Worm (Caenorhabditis elegans) whole organism, L4 larva: ENCODE data around the gene Y73F4A.2.

Source experiments
- D1046.2 ChIP-seq: fragments of 200-800 bp; sonication (Bioruptor generic); IDR thresholded peaks from 2 replicates; pipeline ENCODE4 v1.3.6; 2022; ENCODE audit warnings: missing genetic modification characterization, missing compliant biosample characterization
- F49E8.2 ChIP-seq: sonication (generic microtip); optimal IDR thresholded peaks from 2 replicates; lab custom pipeline; 2016; ENCODE audit warnings: missing compliant biosample characterization, mild to moderate bottlenecking, missing genetic modification characterization, borderline replicate concordance
- Y75B8A.6 ChIP-seq: fragments of 200-800 bp; sonication (Bioruptor generic); IDR thresholded peaks from 2 replicates; pipeline ENCODE4 v1.3.6; 2022; ENCODE audit warnings: missing genetic modification reagents, missing genetic modification characterization, missing compliant biosample characterization
- attf-4 ChIP-seq: sonication (generic microtip); optimal IDR thresholded peaks from 3 replicates; lab custom pipeline; 2017; ENCODE audit warnings: missing biosample characterization, missing genetic modification characterization
- ceh-62 ChIP-seq: sonication (generic microtip); optimal IDR thresholded peaks from 2 replicates; lab custom pipeline; 2017; ENCODE audit warnings: missing biosample characterization, missing genetic modification characterization
- ces-1 ChIP-seq: fragments of 150-350 bp; sonication (generic microtip); optimal IDR thresholded peaks from 4 replicates; lab custom pipeline; 2014; ENCODE audit warnings: missing biosample characterization, missing genetic modification reagents, missing genetic modification characterization
- dmd-9 ChIP-seq: fragments of 200-800 bp; sonication (Bioruptor generic); IDR thresholded peaks from 2 replicates; pipeline ENCODE4 v1.3.6; 2022; ENCODE audit warnings: missing genetic modification reagents, missing genetic modification characterization, missing compliant biosample characterization
- fkh-10 ChIP-seq: fragments of 150-350 bp; optimal IDR thresholded peaks from 2 replicates; lab custom pipeline; 2014; ENCODE audit warnings: missing biosample characterization, missing genetic modification reagents, missing genetic modification characterization
- hmg-1.1 ChIP-seq: fragments of 200-800 bp; sonication (Bioruptor generic); IDR thresholded peaks from 2 replicates; pipeline ENCODE4 v1.3.6; 2022; ENCODE audit warnings: missing genetic modification reagents, missing genetic modification characterization, missing compliant biosample characterization
- lin-13 ChIP-seq: fragments of 150-350 bp; optimal IDR thresholded peaks from 2 replicates; lab custom pipeline; 2014; ENCODE audit warnings: missing biosample characterization, missing genetic modification reagents, missing genetic modification characterization
- lin-38 ChIP-seq: fragments of 200-800 bp; sonication (Bioruptor generic); IDR thresholded peaks from 2 replicates; pipeline ENCODE4 v1.3.6; 2022; ENCODE audit warnings: missing genetic modification reagents, missing genetic modification characterization, missing compliant biosample characterization
- mdl-1 ChIP-seq, 2 experiments: fragments of 150-350 bp in 1 of 2; sonication (generic microtip) in 1 of 2; optimal IDR thresholded peaks; 2 replicates each; lab custom pipeline; 2014 to 2017; ENCODE audit warnings: missing biosample characterization in 2 of 2, missing genetic modification characterization in 2 of 2
- mdt-29 ChIP-seq: fragments of 200-800 bp; sonication (Bioruptor generic); IDR thresholded peaks from 2 replicates; pipeline ENCODE4 v1.3.6; 2022; ENCODE audit warnings: missing genetic modification reagents, missing genetic modification characterization, missing compliant biosample characterization
- mxl-2 ChIP-seq: fragments of 200-800 bp; sonication (Bioruptor generic); conservative IDR thresholded peaks from 2 replicates; pipeline ENCODE4 v1.3.6; 2022; ENCODE audit warnings: missing genetic modification reagents, missing genetic modification characterization, missing compliant biosample characterization
- nhr-6 ChIP-seq: fragments of 150-350 bp; optimal IDR thresholded peaks from 2 replicates; lab custom pipeline; 2014; ENCODE audit warnings: missing biosample characterization, missing genetic modification characterization
- pha-4 ChIP-seq, 2 experiments: fragments of 150-350 bp in 1 of 2; fragments of 200-800 bp in 1 of 2; sonication (Bioruptor generic) in 1 of 2; IDR thresholded peaks in 1 of 2; optimal IDR thresholded peaks in 1 of 2; 2 replicates each; pipeline versions ENCODE4 v1.3.6 to Lab custom; 2014 to 2022; ENCODE audit warnings: missing genetic modification characterization in 2 of 2, missing genetic modification reagents in 2 of 2, missing biosample characterization in 1 of 2, missing compliant biosample characterization in 1 of 2
- php-3 ChIP-seq: fragments of 200-800 bp; sonication (Bioruptor generic); IDR thresholded peaks from 2 replicates; pipeline ENCODE4 v1.3.6; 2022; ENCODE audit warnings: missing genetic modification reagents, missing genetic modification characterization, missing compliant biosample characterization
- pqm-1 ChIP-seq: sonication (generic microtip); optimal IDR thresholded peaks from 2 replicates; lab custom pipeline; 2017; ENCODE audit warnings: missing biosample characterization, missing genetic modification characterization
- saeg-2 ChIP-seq: fragments of 200-800 bp; sonication (Bioruptor generic); IDR thresholded peaks from 2 replicates; pipeline ENCODE4 v1.3.6; 2022; ENCODE audit warnings: missing genetic modification reagents, missing genetic modification characterization, missing compliant biosample characterization
- set-16 ChIP-seq: fragments of 200-800 bp; sonication (Bioruptor generic); IDR thresholded peaks from 2 replicates; pipeline ENCODE4 v1.3.6; 2022; ENCODE audit warnings: missing genetic modification reagents, missing genetic modification characterization, missing compliant biosample characterization
- zfp-2 ChIP-seq: sonication (generic microtip); optimal IDR thresholded peaks from 2 replicates; lab custom pipeline; 2016; ENCODE audit warnings: mild to moderate bottlenecking, missing genetic modification characterization, missing compliant biosample characterization

The Y73F4A.2 gene

ce11 chrIV:9000664-9001063, 42.5 kb downstream of the Y73F4A.2 start:
- TF ChIP-seq Y75B8A.6 (GFP tag; lab: Robert Waterston, UW) (no peak), ces-1 (GFP tag; lab: Kevin White, UChicago) (no peak), nhr-6 (tag; lab: Kevin White, UChicago) (no peak)
- TF ChIP-seq, all 104 proteins: peak for 0

DNA sequence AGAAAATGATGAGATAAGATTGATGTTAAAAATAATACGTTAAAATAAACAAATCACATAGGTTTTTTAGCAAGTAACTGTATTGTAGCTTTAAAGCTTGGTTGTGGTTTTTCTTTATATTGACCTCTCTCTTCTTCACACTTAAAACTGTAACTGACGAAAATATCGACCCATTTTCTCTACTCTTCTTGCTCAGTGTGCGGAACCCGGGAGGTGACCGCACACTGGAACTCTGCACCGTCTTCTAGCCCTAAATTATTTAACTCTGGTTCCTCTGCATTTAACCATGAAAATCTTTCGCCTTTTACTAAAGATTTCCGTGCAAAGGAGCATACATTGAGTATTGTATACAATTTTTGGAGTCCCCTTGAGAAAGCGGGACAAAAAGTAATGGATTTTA, 48.7 kb downstream of the Y73F4A.2 start:
- no peak for TF ChIP-seq saeg-2 (GFP tag; lab: Robert Waterston, UW)
- no peak for TF ChIP-seq D1046.2
- no peak for TF ChIP-seq mdt-29 (GFP tag; lab: Robert Waterston, UW)
- no peak for TF ChIP-seq dmd-9 (GFP tag; lab: Robert Waterston, UW)
- TF ChIP-seq pha-4 (GFP tag; IDR thresholded peaks at IDR 0.05; lab: Robert Waterston, UW), result no peak
- TF ChIP-seq pha-4 (tag; optimal IDR thresholded peaks at IDR 0.05; lab: Kevin White, UChicago), result no peak
- no peak for TF ChIP-seq ceh-62
- TF ChIP-seq nhr-6 (tag; lab: Kevin White, UChicago), result no peak
- no peak for TF ChIP-seq F49E8.2 (tag; lab: Kevin White, UChicago)
- no peak for TF ChIP-seq mdl-1 (tag; optimal IDR thresholded peaks at IDR 0.05; lab: Kevin White, UChicago)
- no peak for TF ChIP-seq hmg-1.1 (GFP tag; lab: Robert Waterston, UW)
- TF ChIP-seq attf-4 (tag; lab: Kevin White, UChicago), result no peak
- TF ChIP-seq zfp-2 (tag; lab: Kevin White, UChicago), result no peak
- no peak for TF ChIP-seq pqm-1 (tag; lab: Kevin White, UChicago)
- no peak for TF ChIP-seq lin-13
- TF ChIP-seq php-3 (GFP tag; lab: Robert Waterston, UW), result no peak
- TF ChIP-seq set-16 (GFP tag; lab: Robert Waterston, UW), result no peak
- no peak for TF ChIP-seq mxl-2 (GFP tag; lab: Robert Waterston, UW)

ce11 chrIV:8992786-8993185, 50.4 kb downstream of the Y73F4A.2 start, which contains the start of gene mltn-12:
TSS of gene mltn-12 (plus strand) at chrIV:8993086.
- TF ChIP-seq lin-38 (GFP tag; lab: Robert Waterston, UW) (no peak), fkh-10 (no peak), ceh-62 (no peak)
